Worm (Caenorhabditis elegans): ENCODE measurements around the gene enri-2.

Gene enri-2

ce11 chrX:14539468-14539867 is 6.2 kb upstream of the enri-2 start:
- no peak for TF ChIP-seq elt-1 (tag; optimal IDR thresholded peaks at IDR 0.05; ENCODE audit: borderline replicate concordance, insufficient read depth)
- TF ChIP-seq lsy-2 (tag; optimal IDR thresholded peaks at IDR 0.05), result no peak
- TF ChIP-seq elt-3 (tag; optimal IDR thresholded peaks at IDR 0.05), result no peak
- no peak for TF ChIP-seq mep-1 (tag; optimal IDR thresholded peaks at IDR 0.05)
- TF ChIP-seq ceh-43 (GFP tag; optimal IDR thresholded peaks at IDR 0.05), result no peak
- TF ChIP-seq nhr-76 (tag; optimal IDR thresholded peaks at IDR 0.05), result no peak

ce11 chrX:14541992-14542391 is 3.7 kb upstream of the enri-2 start, which contains the start of gene fbxa-81:
Gene fbxa-81 (minus strand): TSS chrX:14542092.
- TF ChIP-seq cnd-1 (tag; optimal IDR thresholded peaks at IDR 0.05) (no peak), unc-39 (tag; optimal IDR thresholded peaks at IDR 0.05) (no peak), nhr-2 (tag; optimal IDR thresholded peaks at IDR 0.05) (no peak), zip-8 (tag; optimal IDR thresholded peaks at IDR 0.05) (no peak), lsy-2 (tag; optimal IDR thresholded peaks at IDR 0.05) (no peak), mab-5 (tag; optimal IDR thresholded peaks at IDR 0.05) (no peak), unc-62 (GFP tag; optimal IDR thresholded peaks at IDR 0.05) (no peak), lin-32 (GFP tag; optimal IDR thresholded peaks at IDR 0.05) (no peak), sem-2 (GFP tag; optimal IDR thresholded peaks at IDR 0.05) (no peak)

ce11 chrX:14543224-14543623 is 2.4 kb upstream of the enri-2 start, which contains the start of gene T24C2.3:
Gene T24C2.3 (plus strand): TSS chrX:14543524.
- TF ChIP-seq lin-32 (GFP tag; optimal IDR thresholded peaks at IDR 0.05) (no peak), unc-39 (tag; optimal IDR thresholded peaks at IDR 0.05) (no peak), elt-1 (tag; optimal IDR thresholded peaks at IDR 0.05; ENCODE audit: borderline replicate concordance, insufficient read depth) (no peak), ceh-83 (GFP tag; optimal IDR thresholded peaks at IDR 0.05) (no peak), snpc-4 (tag; optimal IDR thresholded peaks at IDR 0.05) (no peak), lin-13 (tag; optimal IDR thresholded peaks at IDR 0.05) (no peak), nhr-28 (tag; optimal IDR thresholded peaks at IDR 0.05) (no peak), ham-2 (GFP tag; optimal IDR thresholded peaks at IDR 0.05) (no peak), mep-1 (tag; optimal IDR thresholded peaks at IDR 0.05) (no peak), cnd-1 (tag; optimal IDR thresholded peaks at IDR 0.05) (no peak), bed-3 (GFP tag; optimal IDR thresholded peaks at IDR 0.05) (no peak), nhr-237 (tag; optimal IDR thresholded peaks at IDR 0.05) (no peak), mls-2 (tag; optimal IDR thresholded peaks at IDR 0.05) (no peak), flh-1 (GFP tag; optimal IDR thresholded peaks at IDR 0.05) (no peak), M03D4.4 (tag; optimal IDR thresholded peaks at IDR 0.05) (no peak)

- TF ChIP-seq ceh-83 (GFP tag; optimal IDR thresholded peaks at IDR 0.05) (no peak), ham-2 (GFP tag; optimal IDR thresholded peaks at IDR 0.05) (no peak), mls-2 (tag; optimal IDR thresholded peaks at IDR 0.05) (no peak), snpc-4 (tag; optimal IDR thresholded peaks at IDR 0.05) (no peak), mab-5 (tag; optimal IDR thresholded peaks at IDR 0.05) (no peak), tbx-8 (GFP tag; optimal IDR thresholded peaks at IDR 0.05) (no peak), unc-39 (tag; optimal IDR thresholded peaks at IDR 0.05) (no peak), blmp-1 (tag; optimal IDR thresholded peaks at IDR 0.05) (no peak), mep-1 (tag; optimal IDR thresholded peaks at IDR 0.05) (no peak), unc-62 (GFP tag; optimal IDR thresholded peaks at IDR 0.05) (no peak), cnd-1 (tag; optimal IDR thresholded peaks at IDR 0.05) (no peak), bed-3 (GFP tag; optimal IDR thresholded peaks at IDR 0.05) (no peak), elt-3 (tag; optimal IDR thresholded peaks at IDR 0.05) (no peak), lsy-2 (tag; optimal IDR thresholded peaks at IDR 0.05) (no peak), elt-1 (tag; optimal IDR thresholded peaks at IDR 0.05; ENCODE audit: borderline replicate concordance, insufficient read depth) (no peak), lin-32 (GFP tag; optimal IDR thresholded peaks at IDR 0.05) (no peak), nhr-76 (tag; optimal IDR thresholded peaks at IDR 0.05) (no peak), sptf-1 (tag; optimal IDR thresholded peaks at IDR 0.05) (no peak), sem-2 (GFP tag; optimal IDR thresholded peaks at IDR 0.05) (no peak), ceh-43 (GFP tag; optimal IDR thresholded peaks at IDR 0.05) (no peak)
Measured at ce11 chrX:14549709-14550199, 4.1 kb downstream of the enri-2 start, which contains the start of gene ram-5. Gene ram-5 (plus strand): TSS chrX:14550149.

ce11 chrX:14556403-14556802 is 10.8 kb downstream of the enri-2 start:
- TF ChIP-seq hlh-1 (tag; optimal IDR thresholded peaks at IDR 0.05) (no peak), ztf-11 (tag; optimal IDR thresholded peaks at IDR 0.05) (no peak), elt-1 (tag; optimal IDR thresholded peaks at IDR 0.05; ENCODE audit: borderline replicate concordance, insufficient read depth) (no peak), lin-13 (tag; optimal IDR thresholded peaks at IDR 0.05) (no peak), ceh-83 (GFP tag; optimal IDR thresholded peaks at IDR 0.05) (no peak), ceh-43 (GFP tag; optimal IDR thresholded peaks at IDR 0.05) (no peak), lsy-2 (tag; optimal IDR thresholded peaks at IDR 0.05) (no peak), zip-8 (tag; optimal IDR thresholded peaks at IDR 0.05) (no peak), bed-3 (GFP tag; optimal IDR thresholded peaks at IDR 0.05) (no peak)

Data from whole organism, mixed stage, embryonic.